Fruit fly (Drosophila melanogaster) Kc167 (cell line): Measurements from ENCODE around the gene ScpX.

Source experiments
- Sin3A ChIP-seq: fragments of >200 bp; optimal IDR thresholded peaks from 2 replicates; lab custom pipeline; 2018; ENCODE audit warnings: missing external identifiers
- h ChIP-seq: fragments of >200 bp; optimal IDR thresholded peaks from 3 replicates; lab custom pipeline; 2018; ENCODE audit warnings: missing external identifiers
- psq ChIP-seq: fragments of >200 bp; optimal IDR thresholded peaks from 2 replicates; lab custom pipeline; 2017; ENCODE audit warnings: missing external identifiers

- TF ChIP-seq Sin3A (no peak), h (lab: Kevin White, UChicago) (no peak), psq (lab: Kevin White, UChicago) (no peak)
These were observed 33.1 kb downstream of the ScpX start for dm6 chr2L:18864093-18864492.
